Worm (Caenorhabditis elegans) whole organism, L4/young adult: ENCODE results near the gene nhr-167.

Experiments
- W03F9.2 ChIP-seq: fragments of 150-350 bp; optimal IDR thresholded peaks from 2 replicates; lab custom pipeline; 2014; ENCODE audit warnings: missing biosample characterization, missing genetic modification characterization
- dao-5 ChIP-seq: sonication (generic microtip); optimal IDR thresholded peaks from 2 replicates; lab custom pipeline; 2016; ENCODE audit warnings: missing genotype, missing genetic modification characterization, moderate library complexity, missing compliant biosample characterization
- him-1 ChIP-seq: sonication (generic microtip); optimal IDR thresholded peaks from 2 replicates; lab custom pipeline; 2016; ENCODE audit warnings: missing genotype, missing genetic modification reagents, missing genetic modification characterization, missing compliant biosample characterization

nhr-167 gene

ce11 chrX:11994484-11994883, 12.6 kb upstream of the nhr-167 start, which contains the start of gene C49F5.7:
Gene C49F5.7, plus strand, starts transcription at chrX:11994784.
- TF ChIP-seq W03F9.2 (tag; lab: Kevin White, UChicago) (no peak), dao-5 (tag; lab: Kevin White, UChicago) (no peak), him-1 (tag; lab: Kevin White, UChicago) (no peak)

ce11 chrX:11993327-11993726, 11.4 kb upstream of the nhr-167 start:
- TF ChIP-seq W03F9.2 (tag; lab: Kevin White, UChicago) (no peak), dao-5 (tag; lab: Kevin White, UChicago) (no peak), him-1 (tag; lab: Kevin White, UChicago) (no peak)

ce11 chrX:11992778-11993177, 10.9 kb upstream of the nhr-167 start:
- TF ChIP-seq W03F9.2 (tag; lab: Kevin White, UChicago) (no peak), him-1 (tag; lab: Kevin White, UChicago) (no peak), dao-5 (tag; lab: Kevin White, UChicago) (no peak)

DNA sequence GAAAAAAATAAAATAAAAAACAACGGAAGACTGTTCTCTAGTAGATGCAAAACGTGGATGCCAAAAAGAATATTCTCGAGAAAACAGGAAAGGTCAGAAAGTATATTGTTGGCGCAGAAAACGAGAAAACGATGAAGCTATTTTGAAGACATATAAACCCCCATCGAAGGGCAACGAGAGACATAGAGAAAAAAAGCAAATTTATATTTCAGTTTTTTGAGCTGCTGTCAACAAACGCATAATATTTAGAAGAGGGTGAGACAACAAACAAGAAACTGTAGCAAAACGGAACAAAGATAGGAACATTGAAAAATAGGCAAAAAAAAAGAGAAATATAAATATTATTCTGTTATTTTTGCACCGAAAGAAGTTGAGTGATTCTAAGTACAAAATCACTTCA, 10.4 kb upstream of the nhr-167 start:
- TF ChIP-seq him-1 (tag; lab: Kevin White, UChicago) (no peak), dao-5 (tag; lab: Kevin White, UChicago) (no peak)

DNA sequence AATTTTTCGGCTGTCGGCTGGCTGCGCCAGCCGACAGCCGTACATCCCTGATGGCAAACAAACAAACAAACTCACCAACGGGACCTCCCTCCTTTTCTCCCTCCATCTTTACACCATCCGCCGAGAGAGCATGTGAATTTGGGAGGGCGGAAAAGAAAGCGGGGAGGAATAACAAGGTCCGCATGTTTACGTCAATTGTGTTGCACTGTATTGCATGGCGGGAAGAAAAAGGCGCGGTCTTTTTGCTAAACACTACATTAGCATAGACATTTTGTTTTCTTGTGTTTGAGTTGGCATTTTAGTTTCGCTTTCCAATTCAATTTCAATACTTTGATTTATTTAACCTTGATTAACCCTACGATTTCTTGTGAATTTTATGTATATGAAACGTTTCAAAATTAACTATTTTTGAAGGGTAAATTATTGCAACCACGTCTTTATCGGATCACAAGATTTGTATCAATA, 6.0 kb upstream of the nhr-167 start, which contains the start of gene C49F5.6:
Gene C49F5.6, plus strand, starts transcription at position 415 of the 465 bp plus-strand sequence.
- no peak for TF ChIP-seq him-1 (tag; lab: Kevin White, UChicago)
- no peak for TF ChIP-seq dao-5 (tag; lab: Kevin White, UChicago)
- TF ChIP-seq W03F9.2 (tag; lab: Kevin White, UChicago) = no peak

ce11 chrX:11985887-11986286, 4.0 kb upstream of the nhr-167 start, which contains the start of gene C49F5.5:
Gene C49F5.5, plus strand, starts transcription at chrX:11986187.
- TF ChIP-seq dao-5 (tag; lab: Kevin White, UChicago) (no peak), W03F9.2 (tag; lab: Kevin White, UChicago) (no peak), him-1 (tag; lab: Kevin White, UChicago) (no peak)

ce11 chrX:11983576-11984061, 1.7 kb upstream of the nhr-167 start, which contains the start of gene C49F5.3:
Gene C49F5.3, minus strand, starts transcription at chrX:11983626.
- no peak for TF ChIP-seq dao-5 (tag; lab: Kevin White, UChicago)

ce11 chrX:11974629-11975085, 7.2 kb downstream of the nhr-167 start, which contains the start of gene set-6:
Gene set-6, minus strand, starts transcription at chrX:11974679.
- TF ChIP-seq W03F9.2 (tag; lab: Kevin White, UChicago) (no peak), him-1 (tag; lab: Kevin White, UChicago) (no peak), dao-5 (tag; lab: Kevin White, UChicago) (no peak)

ce11 chrX:11971323-11971722, 10.6 kb downstream of the nhr-167 start:
- no peak for TF ChIP-seq him-1 (tag; lab: Kevin White, UChicago)

- TF ChIP-seq W03F9.2 (tag; lab: Kevin White, UChicago) (no peak), him-1 (tag; lab: Kevin White, UChicago) (no peak), dao-5 (tag; lab: Kevin White, UChicago) (no peak)
Measured at ce11 chrX:11969554-11969953, 12.3 kb downstream of the nhr-167 start.

DNA sequence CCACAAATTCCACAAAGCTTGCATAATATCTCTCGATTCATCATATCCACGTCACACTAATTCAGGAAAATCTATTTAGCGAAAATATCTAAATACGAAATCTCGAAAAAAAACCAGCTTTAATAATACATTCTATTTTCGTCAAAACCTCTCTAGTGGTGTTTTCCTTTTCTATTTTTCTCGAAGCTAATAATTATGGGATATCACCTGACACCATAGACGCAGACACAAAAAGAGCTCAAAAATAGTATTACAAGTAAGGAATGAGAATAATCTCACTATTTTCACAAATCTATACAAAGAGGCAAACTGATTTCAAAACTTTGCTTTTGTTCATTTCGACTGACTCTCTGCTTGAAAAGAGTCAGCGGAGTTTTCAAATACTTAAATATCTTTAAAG, 12.8 kb downstream of the nhr-167 start:
- TF ChIP-seq W03F9.2 (tag; lab: Kevin White, UChicago) = no peak
- TF ChIP-seq him-1 (tag; lab: Kevin White, UChicago) = no peak
- TF ChIP-seq dao-5 (tag; lab: Kevin White, UChicago) = no peak

ce11 chrX:11968024-11968598, 13.8 kb downstream of the nhr-167 start:
- TF ChIP-seq W03F9.2 (tag; lab: Kevin White, UChicago) (no peak), him-1 (tag; lab: Kevin White, UChicago) (no peak), dao-5 (tag; lab: Kevin White, UChicago) (no peak)

DNA sequence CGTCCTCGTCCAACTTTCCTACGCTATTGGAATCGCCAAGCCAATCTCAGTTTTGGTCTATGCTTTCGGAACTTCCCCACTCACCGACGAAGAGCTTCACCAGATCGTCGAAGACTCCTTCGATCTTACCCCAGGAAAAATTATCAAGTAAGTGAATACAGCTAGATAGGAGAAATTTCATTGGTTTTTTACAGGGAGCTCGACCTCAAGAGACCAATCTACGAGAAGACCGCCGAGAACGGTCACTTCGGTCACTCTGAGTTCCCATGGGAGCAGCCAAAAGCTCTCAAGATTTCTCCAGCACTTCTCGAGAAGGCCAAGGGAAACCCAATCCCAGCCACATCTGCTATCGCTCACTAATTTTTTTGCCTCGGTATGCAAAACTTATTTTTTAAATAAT, 14.9 kb downstream of the nhr-167 start:
- no peak for TF ChIP-seq dao-5 (tag; lab: Kevin White, UChicago)
- TF ChIP-seq him-1 (tag; lab: Kevin White, UChicago) = no peak
- TF ChIP-seq W03F9.2 (tag; lab: Kevin White, UChicago) = no peak

- no peak for TF ChIP-seq W03F9.2 (tag; lab: Kevin White, UChicago)
- no peak for TF ChIP-seq dao-5 (tag; lab: Kevin White, UChicago)
- no peak for TF ChIP-seq him-1 (tag; lab: Kevin White, UChicago)
Measured at ce11 chrX:11965663-11966304, 16.1 kb downstream of the nhr-167 start, which contains the start of gene sams-1. Gene sams-1, plus strand, starts transcription at chrX:11965962.
